Fruit fly (Drosophila melanogaster): Measurements from ENCODE around the gene CG14683.

Gene CG14683

DNA sequence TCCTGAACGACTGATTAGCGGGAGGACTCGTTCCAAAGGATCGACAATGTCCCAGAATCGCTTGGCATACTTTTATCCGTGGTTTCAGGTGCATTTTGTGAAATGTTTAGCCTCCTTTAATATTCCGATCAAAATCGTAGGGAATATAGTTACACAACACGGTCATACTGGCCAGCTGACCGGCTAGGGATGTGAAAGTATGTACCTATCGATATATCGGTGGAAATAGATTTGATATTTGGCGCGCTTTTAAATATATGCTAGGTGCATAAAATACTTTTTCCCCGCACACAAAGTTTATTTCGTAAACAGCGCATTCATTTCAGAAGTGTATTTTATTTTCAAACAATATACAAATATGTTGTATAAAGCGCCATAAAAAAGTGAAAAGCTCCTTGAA is 11.7 kb downstream of the CG14683 start, which contains the start of gene CG31278 (continued):
- TF ChIP-seq CG14860 (GFP tag; IDR thresholded peaks at IDR 0.05; ENCODE audit: partially characterized antibody) = 0 out of 3 replicates have a peak, but pooled peaks have one; percentile 56
- TF ChIP-seq ac (GFP tag; optimal IDR thresholded peaks at IDR 0.05) = no peak
- TF ChIP-seq CG15073 (GFP tag; optimal IDR thresholded peaks at IDR 0.05) = no peak
- TF ChIP-seq Neu2 (GFP tag; optimal IDR thresholded peaks at IDR 0.05; ENCODE audit: borderline replicate concordance) = no peak
- TF ChIP-seq CG1792 (GFP tag; optimal IDR thresholded peaks at IDR 0.05) = no peak
- TF ChIP-seq Dref (GFP tag; IDR thresholded peaks at IDR 0.05) = peak; percentile 83
- peak; percentile 81 for TF ChIP-seq CG34224 (GFP tag; IDR thresholded peaks at IDR 0.05; ENCODE audit: partially characterized antibody)
- TF ChIP-seq CG7963 (GFP tag; IDR thresholded peaks at IDR 0.05; ENCODE audit: partially characterized antibody) = peak; percentile 80
- peak; percentile 79 for TF ChIP-seq pzg (GFP tag; optimal IDR thresholded peaks at IDR 0.05)
- TF ChIP-seq unc-4 (GFP tag; IDR thresholded peaks at IDR 0.05; ENCODE audit: partially characterized antibody) = peak; percentile 77
- no peak for TF ChIP-seq Tbp (GFP tag; optimal IDR thresholded peaks at IDR 0.05)
- TF ChIP-seq CG5180 (GFP tag; optimal IDR thresholded peaks at IDR 0.05) = no peak
- no peak for TF ChIP-seq chn (GFP tag; optimal IDR thresholded peaks at IDR 0.05)
- no peak for TF ChIP-seq Gug (GFP tag; IDR thresholded peaks at IDR 0.05)
- TF ChIP-seq Ets97D (GFP tag; optimal IDR thresholded peaks at IDR 0.05) = peak; percentile 22
- TF ChIP-seq CG5953 (GFP tag; IDR thresholded peaks at IDR 0.05) = no peak
- peak; percentile 33 for TF ChIP-seq trem (tag; optimal IDR thresholded peaks at IDR 0.05)
- TF ChIP-seq cg (GFP tag; optimal IDR thresholded peaks at IDR 0.05) = no peak
- TF ChIP-seq CG1832 (GFP tag; optimal IDR thresholded peaks at IDR 0.05) = no peak
- no peak for TF ChIP-seq ken (GFP tag; IDR thresholded peaks at IDR 0.05)
- no peak for TF ChIP-seq CG3065 (GFP tag; optimal IDR thresholded peaks at IDR 0.05)
- TF ChIP-seq lilli (GFP tag; optimal IDR thresholded peaks at IDR 0.05) = no peak
- peak; percentile 24 for TF ChIP-seq CG3995 (GFP tag; optimal IDR thresholded peaks at IDR 0.05)
- TF ChIP-seq CG12219 (GFP tag; optimal IDR thresholded peaks at IDR 0.05) = no peak
- TF ChIP-seq CG18262 (tag; optimal IDR thresholded peaks at IDR 0.05) = no peak
- TF ChIP-seq CG17568 (GFP tag; optimal IDR thresholded peaks at IDR 0.05) = no peak
- no peak for TF ChIP-seq dmrt11E (tag; optimal IDR thresholded peaks at IDR 0.05)
- TF ChIP-seq Dll (GFP tag; IDR thresholded peaks at IDR 0.05; ENCODE audit: partially characterized antibody) = peak; percentile 83
- peak; percentile 77 for TF ChIP-seq ato (GFP tag; IDR thresholded peaks at IDR 0.05; ENCODE audit: partially characterized antibody)
- TF ChIP-seq CG8944 (GFP tag; optimal IDR thresholded peaks at IDR 0.05) = no peak
- TF ChIP-seq CG4854 (GFP tag; optimal IDR thresholded peaks at IDR 0.05) = no peak
- no peak for TF ChIP-seq CG11456 (GFP tag; IDR thresholded peaks at IDR 0.05)
- TF ChIP-seq CG2129 (GFP tag; IDR thresholded peaks at IDR 0.05; ENCODE audit: partially characterized antibody) = peak; percentile 64
- peak; percentile 68; the same call in 1 of the 3 replicates for TF ChIP-seq hb (GFP tag; IDR thresholded peaks at IDR 0.05; ENCODE audit: partially characterized antibody)

DNA sequence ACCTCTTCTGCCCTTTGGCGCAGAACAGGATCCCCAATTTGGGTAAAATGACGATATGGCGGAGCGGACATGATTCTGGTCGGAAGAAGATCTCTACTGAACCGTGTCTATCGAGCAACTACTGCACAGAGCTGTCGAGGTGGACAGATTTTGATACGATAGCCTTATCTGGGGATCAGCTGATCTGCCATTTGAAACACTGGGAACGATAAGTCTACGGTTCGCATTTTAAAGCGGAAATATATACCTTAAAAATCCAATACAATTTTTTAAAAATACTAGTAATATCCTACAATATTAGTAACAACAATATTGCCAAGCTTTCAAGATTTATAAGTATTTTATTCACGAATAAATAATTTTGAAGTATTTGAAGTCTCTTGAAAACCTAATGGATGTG is 12.8 kb downstream of the CG14683 start, which contains the start of gene CG31373:
CG31373 (minus strand) TSS at position 101 of the 400 bp plus-strand sequence.
- TF ChIP-seq CG8388 (GFP tag; optimal IDR thresholded peaks at IDR 0.05) = peak; percentile 61
- TF ChIP-seq crp (GFP tag; optimal IDR thresholded peaks at IDR 0.05) = peak in 1 of 2 experiments; percentile 12
- no peak for TF ChIP-seq CHES-1-like (GFP tag; optimal IDR thresholded peaks at IDR 0.05)

DNA sequence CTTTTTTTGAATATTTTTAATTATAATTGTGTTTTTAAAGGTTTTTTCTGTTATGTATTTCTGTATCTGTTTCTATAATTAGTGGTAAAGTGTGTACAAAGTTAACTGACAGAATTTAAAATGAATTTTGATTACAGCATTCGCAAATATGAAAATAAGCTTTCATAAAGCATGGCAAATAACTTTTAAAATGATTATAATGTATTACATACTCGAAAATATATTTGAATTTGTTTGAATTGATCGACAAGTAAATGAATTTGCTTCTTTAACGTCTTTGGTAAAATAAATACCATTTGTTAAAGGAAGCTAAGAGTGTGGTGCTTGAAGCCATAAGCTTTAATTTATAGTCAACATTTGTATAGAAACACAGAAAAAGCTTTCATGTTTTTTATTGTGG is 14.7 kb downstream of the CG14683 start, which contains the start of gene CG14689:
CG14689 (minus strand) TSS at position 101 of the 400 bp plus-strand sequence.
- no peak for TF ChIP-seq gsb-n (tag; optimal IDR thresholded peaks at IDR 0.05)
- peak; percentile 81 for TF ChIP-seq CG11504 (tag; optimal IDR thresholded peaks at IDR 0.05)
- no peak for TF ChIP-seq al (GFP tag; IDR thresholded peaks at IDR 0.05)
- no peak for TF ChIP-seq CG7987 (GFP tag; optimal IDR thresholded peaks at IDR 0.05)
- no peak for TF ChIP-seq zen2 (GFP tag; IDR thresholded peaks at IDR 0.05; ENCODE audit: partially characterized antibody)
- no peak for TF ChIP-seq nmo (GFP tag; optimal IDR thresholded peaks at IDR 0.05)
- no peak for TF ChIP-seq jumu (GFP tag; optimal IDR thresholded peaks at IDR 0.05)

All from whole organism, embryonic.